Fruit fly (Drosophila melanogaster): ENCODE measurements around the gene MED14.

MED14 gene

DNA sequence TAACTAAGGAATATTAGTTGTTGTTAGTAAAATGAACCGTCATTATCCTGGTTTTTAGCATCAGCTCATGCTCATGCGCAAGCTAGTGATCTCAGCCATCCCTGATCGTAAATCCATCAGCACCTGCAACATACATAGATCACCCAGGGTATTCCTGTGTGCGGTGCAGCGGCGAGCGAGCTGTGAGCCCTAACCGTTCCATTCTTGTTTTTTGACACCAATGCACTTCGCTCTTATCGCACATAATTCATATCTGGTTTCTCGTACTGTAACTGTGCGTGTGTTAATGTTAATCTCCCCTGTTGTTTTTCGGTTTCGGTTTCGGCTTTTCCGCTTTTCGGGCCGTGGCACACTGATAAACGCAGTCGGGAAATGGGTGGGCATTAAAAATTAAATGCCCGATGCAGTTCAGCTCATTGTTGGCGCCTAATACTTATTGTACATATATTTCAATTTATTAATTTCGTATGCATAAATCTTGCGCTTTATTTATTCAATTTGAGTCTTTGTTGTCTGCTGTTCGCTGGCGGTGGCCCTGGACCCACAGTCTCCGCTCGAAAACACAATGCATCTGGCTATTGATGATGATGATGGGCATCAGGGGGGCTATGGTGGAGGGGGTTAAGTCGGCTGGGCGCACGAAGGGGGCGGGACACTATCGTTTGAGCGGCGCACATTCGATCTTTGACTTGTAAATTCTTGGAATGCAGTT is 31.3 kb downstream of the MED14 start:
- no peak for TF ChIP-seq CG17806 (tag; optimal IDR thresholded peaks at IDR 0.05)
- TF ChIP-seq fd96Ca (GFP tag; IDR thresholded peaks at IDR 0.05), result 0 out of 3 replicates have a peak, but pooled peaks have one; percentile 21
- no peak for TF ChIP-seq CG14655 (GFP tag; optimal IDR thresholded peaks at IDR 0.05)

DNA sequence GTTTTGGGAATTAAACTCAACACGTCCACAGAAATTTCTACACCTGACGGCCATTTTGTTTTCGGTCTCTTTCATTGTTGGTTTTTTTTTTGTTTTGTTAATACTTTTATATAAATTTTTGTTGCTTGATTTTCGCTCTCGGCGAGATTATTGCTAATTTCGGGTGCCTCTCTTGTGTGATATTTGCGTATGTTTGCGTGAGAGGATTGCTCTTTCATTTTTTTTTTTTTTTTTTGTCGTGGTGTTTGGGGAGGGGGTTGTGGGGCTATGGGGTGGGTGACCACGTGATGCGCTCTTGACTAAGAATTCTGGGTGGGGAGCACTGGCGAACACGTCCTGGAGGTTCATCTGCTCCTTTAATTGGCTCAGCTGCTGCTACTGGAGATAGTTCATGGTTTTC is 32.9 kb downstream of the MED14 start:
- no peak for TF ChIP-seq CG8159 (tag; optimal IDR thresholded peaks at IDR 0.05)
- no peak for TF ChIP-seq CG15710 (tag; optimal IDR thresholded peaks at IDR 0.05)
- no peak for TF ChIP-seq CG34367 (tag; optimal IDR thresholded peaks at IDR 0.05)
- 0 out of 2 replicates have a peak, but pooled peaks have one; percentile 46 for TF ChIP-seq CG12605 (GFP tag; IDR thresholded peaks at IDR 0.05)
- no peak for TF ChIP-seq CG9948 (tag; optimal IDR thresholded peaks at IDR 0.05)
- peak; percentile 59 for TF ChIP-seq Ets98B (GFP tag; IDR thresholded peaks at IDR 0.05)
- TF ChIP-seq CG13204 (GFP tag; optimal IDR thresholded peaks at IDR 0.05), result no peak
- TF ChIP-seq fd96Ca (GFP tag; IDR thresholded peaks at IDR 0.05), result 0 out of 3 replicates have a peak, but pooled peaks have one; percentile 9
- no peak for TF ChIP-seq CG10348 (GFP tag; IDR thresholded peaks at IDR 0.05)
- TF ChIP-seq CG32121 (GFP tag; IDR thresholded peaks at IDR 0.05), result peak; percentile 59

- TF ChIP-seq CG15710 (tag; optimal IDR thresholded peaks at IDR 0.05) (peak; percentile 80), CG14655 (GFP tag; optimal IDR thresholded peaks at IDR 0.05) (peak; percentile 83), CG10348 (GFP tag; IDR thresholded peaks at IDR 0.05) (0 out of 2 replicates have a peak, but pooled peaks have one; percentile 16), CG13204 (GFP tag; optimal IDR thresholded peaks at IDR 0.05) (peak; percentile 82), CG32121 (GFP tag; IDR thresholded peaks at IDR 0.05) (peak; percentile 87), CG8301 (tag; optimal IDR thresholded peaks at IDR 0.05) (peak; percentile 76), Pif1B (GFP tag; optimal IDR thresholded peaks at IDR 0.05) (peak; percentile 84), CG8159 (tag; optimal IDR thresholded peaks at IDR 0.05) (peak; percentile 77), EcR (GFP tag; optimal IDR thresholded peaks at IDR 0.05) (peak; percentile 62), CG12605 (GFP tag; IDR thresholded peaks at IDR 0.05) (peak; percentile 93), gl (tag; optimal IDR thresholded peaks at IDR 0.05) (peak; percentile 93), Pif1A (GFP tag; optimal IDR thresholded peaks at IDR 0.05) (peak; percentile 84), Snoo (tag; optimal IDR thresholded peaks at IDR 0.05) (peak; percentile 66), CG17806 (tag; optimal IDR thresholded peaks at IDR 0.05) (peak; percentile 75), CG34367 (tag; optimal IDR thresholded peaks at IDR 0.05) (peak; percentile 80), fd96Ca (GFP tag; IDR thresholded peaks at IDR 0.05) (peak; percentile 84), D1 (tag; optimal IDR thresholded peaks at IDR 0.05) (no peak), CG9948 (tag; optimal IDR thresholded peaks at IDR 0.05) (peak; percentile 48), Ets98B (GFP tag; IDR thresholded peaks at IDR 0.05) (peak; percentile 87), rn (GFP tag; IDR thresholded peaks at IDR 0.05) (peak; percentile 90), CG4496 (GFP tag; IDR thresholded peaks at IDR 0.05) (peak; percentile 95)
Observed at dm6 chr3L:626498-627369, 33.7 kb downstream of the MED14 start.

dm6 chr3L:627370-627769 is 34.3 kb downstream of the MED14 start:
- TF ChIP-seq fd96Ca (GFP tag; IDR thresholded peaks at IDR 0.05), result no peak

dm6 chr3L:627819-628601 is 35.0 kb downstream of the MED14 start:
- TF ChIP-seq CG34367 (tag; optimal IDR thresholded peaks at IDR 0.05) (peak; percentile 32), gl (tag; optimal IDR thresholded peaks at IDR 0.05) (peak; percentile 17), CG9948 (tag; optimal IDR thresholded peaks at IDR 0.05) (no peak), CG12605 (GFP tag; IDR thresholded peaks at IDR 0.05) (0 out of 2 replicates have a peak, but pooled peaks have one; percentile 62), EcR (GFP tag; optimal IDR thresholded peaks at IDR 0.05) (peak; percentile 70), rn (GFP tag; IDR thresholded peaks at IDR 0.05) (0 out of 2 replicates have a peak, but pooled peaks have one; percentile 26), CG4496 (GFP tag; IDR thresholded peaks at IDR 0.05) (peak; percentile 70), fd96Ca (GFP tag; IDR thresholded peaks at IDR 0.05) (peak; percentile 78), CG8301 (tag; optimal IDR thresholded peaks at IDR 0.05) (peak; percentile 44), D1 (tag; optimal IDR thresholded peaks at IDR 0.05) (no peak), CG14655 (GFP tag; optimal IDR thresholded peaks at IDR 0.05) (peak; percentile 49), CG17806 (tag; optimal IDR thresholded peaks at IDR 0.05) (peak; percentile 27), CG32121 (GFP tag; IDR thresholded peaks at IDR 0.05) (peak; percentile 80), Ets98B (GFP tag; IDR thresholded peaks at IDR 0.05) (peak; percentile 71), Snoo (tag; optimal IDR thresholded peaks at IDR 0.05) (no peak), CG15710 (tag; optimal IDR thresholded peaks at IDR 0.05) (peak; percentile 15), CG13204 (GFP tag; optimal IDR thresholded peaks at IDR 0.05) (peak; percentile 65), CG8159 (tag; optimal IDR thresholded peaks at IDR 0.05) (peak; percentile 15), Pif1A (GFP tag; optimal IDR thresholded peaks at IDR 0.05) (no peak), CG10348 (GFP tag; IDR thresholded peaks at IDR 0.05) (no peak), Pif1B (GFP tag; optimal IDR thresholded peaks at IDR 0.05) (no peak)

Data from whole organism, pupa.